Worm (Caenorhabditis elegans): ENCODE measurements around the gene srx-43.

srx-43 gene

ce11 chrV:16053373-16053772 is 35.6 kb downstream of the srx-43 start, which contains the start of gene F14H3.3:
TSS of gene F14H3.3 (minus strand) at chrV:16053473.
- no peak for TF ChIP-seq hmg-1.1 (GFP tag; IDR thresholded peaks at IDR 0.05)
- TF ChIP-seq aha-1 (tag): peak; percentile 52

ce11 chrV:16055031-16055430 is 37.3 kb downstream of the srx-43 start, which contains the start of gene F14H3.4:
TSS of gene F14H3.4 (minus strand) at chrV:16055072.
- TF ChIP-seq lin-1 (GFP tag; IDR thresholded peaks at IDR 0.05): no peak

ce11 chrV:16057010-16057463 is 39.3 kb downstream of the srx-43 start, which contains the start of gene F14H3.5:
TSS of gene F14H3.5 (minus strand) at chrV:16057060.
- TF ChIP-seq lin-29 (GFP tag; IDR thresholded peaks at IDR 0.05): no peak

- no peak for TF ChIP-seq fkh-10 (GFP tag; optimal IDR thresholded peaks at IDR 0.05)
- no peak for TF ChIP-seq R02D3.7 (tag; optimal IDR thresholded peaks at IDR 0.05)
- no peak for TF ChIP-seq ZK546.5 (tag; optimal IDR thresholded peaks at IDR 0.05)
- no peak for TF ChIP-seq tag-97 (GFP tag; IDR thresholded peaks at IDR 0.05)
- TF ChIP-seq nhr-10 (tag; optimal IDR thresholded peaks at IDR 0.05): no peak
- TF ChIP-seq aly-2 (tag; optimal IDR thresholded peaks at IDR 0.05): no peak
- TF ChIP-seq madf-5 (GFP tag; IDR thresholded peaks at IDR 0.05): no peak
- no peak for TF ChIP-seq unc-130 (GFP tag; optimal IDR thresholded peaks at IDR 0.05)
- no peak for TF ChIP-seq arid-1 (GFP tag; conservative IDR thresholded peaks at IDR 0.05)
- no peak for TF ChIP-seq unc-39 (tag; optimal IDR thresholded peaks at IDR 0.05)
- no peak for TF ChIP-seq fos-1 (tag; optimal IDR thresholded peaks at IDR 0.05)
- TF ChIP-seq mxl-3 (GFP tag; optimal IDR thresholded peaks at IDR 0.05): no peak
- TF ChIP-seq zfp-3 (GFP tag; conservative IDR thresholded peaks at IDR 0.05): no peak
- TF ChIP-seq hmg-1.1 (GFP tag; IDR thresholded peaks at IDR 0.05): no peak
- TF ChIP-seq nhr-102 (tag; optimal IDR thresholded peaks at IDR 0.05): no peak
- TF ChIP-seq skn-1 (tag; optimal IDR thresholded peaks at IDR 0.05): no peak
These were observed 41.1 kb downstream of the srx-43 start, which contains the start of gene F14H3.6 for ce11 chrV:16058872-16059271. TSS of gene F14H3.6 (minus strand) at chrV:16058893.

- TF ChIP-seq snpc-4 (tag; optimal IDR thresholded peaks at IDR 0.05) (no peak), ztf-11 (tag; optimal IDR thresholded peaks at IDR 0.05) (no peak), lin-29 (GFP tag; IDR thresholded peaks at IDR 0.05) (no peak), T20F7.1 (GFP tag; optimal IDR thresholded peaks at IDR 0.05) (no peak), arid-1 (GFP tag; conservative IDR thresholded peaks at IDR 0.05) (no peak), mep-1 (tag; optimal IDR thresholded peaks at IDR 0.05) (no peak), madf-5 (GFP tag; IDR thresholded peaks at IDR 0.05) (no peak), nhr-76 (tag; optimal IDR thresholded peaks at IDR 0.05) (no peak), fos-1 (tag; optimal IDR thresholded peaks at IDR 0.05) (no peak), lin-39 (tag; optimal IDR thresholded peaks at IDR 0.05) (no peak), nhr-28 (tag; optimal IDR thresholded peaks at IDR 0.05) (no peak), ces-1 (GFP tag; optimal IDR thresholded peaks at IDR 0.05) (no peak), tag-97 (GFP tag; IDR thresholded peaks at IDR 0.05) (no peak), aly-2 (tag; optimal IDR thresholded peaks at IDR 0.05) (no peak), cey-2 (tag; optimal IDR thresholded peaks at IDR 0.05; ENCODE audit: borderline replicate concordance, insufficient read depth) (no peak), gei-8 (GFP tag; optimal IDR thresholded peaks at IDR 0.05) (no peak), R02D3.7 (tag; optimal IDR thresholded peaks at IDR 0.05) (no peak), jun-1 (tag; optimal IDR thresholded peaks at IDR 0.05) (no peak), zag-1 (tag; optimal IDR thresholded peaks at IDR 0.05) (no peak)
These were observed 42.4 kb downstream of the srx-43 start, which contains the start of gene F14H3.15 for ce11 chrV:16060135-16060534. TSS of gene F14H3.15 (minus strand) at chrV:16060235.

- TF ChIP-seq rbr-2 (tag; optimal IDR thresholded peaks at IDR 0.05): no peak
- TF ChIP-seq aha-1 (tag): peak; percentile 23
These were observed 44.2 kb downstream of the srx-43 start, which contains the start of gene fbxa-100 for ce11 chrV:16061993-16062392. TSS of gene fbxa-100 (minus strand) at chrV:16062093.

All from whole organism, L4 larva.